Worm (Caenorhabditis elegans): Measurements from ENCODE around the gene K09E2.1.

K09E2.1 gene

ce11 chrX:8656019-8656418, 25.7 kb upstream of the K09E2.1 start:
- TF ChIP-seq tbx-9 (tag; optimal IDR thresholded peaks at IDR 0.05; ENCODE audit: borderline replicate concordance) = no peak
- no peak for TF ChIP-seq Y67H2A.10 (GFP tag; conservative IDR thresholded peaks at IDR 0.05)
- TF ChIP-seq aptf-3 (GFP tag; IDR thresholded peaks at IDR 0.05) = no peak
- no peak for TF ChIP-seq let-607 (tag; optimal IDR thresholded peaks at IDR 0.05)
- TF ChIP-seq ztf-18 (tag; optimal IDR thresholded peaks at IDR 0.05) = no peak
- TF ChIP-seq xnd-1 (tag; optimal IDR thresholded peaks at IDR 0.05) = no peak
- no peak for TF ChIP-seq Y53G8AR.9 (GFP tag; conservative IDR thresholded peaks at IDR 0.05)
- no peak for TF ChIP-seq lin-54 (GFP tag; optimal IDR thresholded peaks at IDR 0.05)
- no peak for TF ChIP-seq F55B11.4 (tag; optimal IDR thresholded peaks at IDR 0.05; ENCODE audit: borderline replicate concordance, insufficient read depth)
- no peak for TF ChIP-seq F57C9.4 (tag; optimal IDR thresholded peaks at IDR 0.05)
- no peak for TF ChIP-seq fkh-3 (tag; optimal IDR thresholded peaks at IDR 0.05)

- TF ChIP-seq ceh-79 (tag; optimal IDR thresholded peaks at IDR 0.05) (no peak), tbp1 (GFP tag; optimal IDR thresholded peaks at IDR 0.05) (no peak), rpc-1 (optimal IDR thresholded peaks at IDR 0.05) (no peak), rpc-1 (tag; optimal IDR thresholded peaks at IDR 0.05) (no peak), F52B5.7 (tag; optimal IDR thresholded peaks at IDR 0.05) (no peak), madf-8 (GFP tag; conservative IDR thresholded peaks at IDR 0.05) (no peak), sea-2 (GFP tag; IDR thresholded peaks at IDR 0.05) (no peak), mes-4 (tag; optimal IDR thresholded peaks at IDR 0.05) (no peak), attf-5 (GFP tag; optimal IDR thresholded peaks at IDR 0.05) (no peak)
These were observed 22.2 kb upstream of the K09E2.1 start for ce11 chrX:8659521-8659920.

ce11 chrX:8660319-8660718, 21.4 kb upstream of the K09E2.1 start, which contains the start of gene rig-1:
TSS of gene rig-1 (plus strand) at chrX:8660619.
- TF ChIP-seq tbx-9 (tag; optimal IDR thresholded peaks at IDR 0.05; ENCODE audit: borderline replicate concordance) (no peak), xnd-1 (tag; optimal IDR thresholded peaks at IDR 0.05) (no peak), pha-4 (tag; optimal IDR thresholded peaks at IDR 0.05) (no peak), ceh-40 (GFP tag; IDR thresholded peaks at IDR 0.05) (no peak), nhr-80 (tag; optimal IDR thresholded peaks at IDR 0.05) (no peak), C06A6.2 (GFP tag; conservative IDR thresholded peaks at IDR 0.05) (no peak), gei-17 (GFP tag; optimal IDR thresholded peaks at IDR 0.05) (no peak), egl-18 (GFP tag; IDR thresholded peaks at IDR 0.05) (no peak), lir-1 (GFP tag; conservative IDR thresholded peaks at IDR 0.05) (no peak)

ce11 chrX:8660909-8661308, 20.8 kb upstream of the K09E2.1 start:
- TF ChIP-seq pha-4 (tag; optimal IDR thresholded peaks at IDR 0.05) = no peak
- TF ChIP-seq madf-6 (GFP tag; IDR thresholded peaks at IDR 0.05) = no peak
- TF ChIP-seq mxl-1 (tag; optimal IDR thresholded peaks at IDR 0.05) = no peak
- TF ChIP-seq Y95B8A.8 (GFP tag; IDR thresholded peaks at IDR 0.05) = no peak
- no peak for TF ChIP-seq ceh-40 (GFP tag; IDR thresholded peaks at IDR 0.05)
- no peak for TF ChIP-seq F39B2.1 (GFP tag; IDR thresholded peaks at IDR 0.05)
- no peak for TF ChIP-seq hrde-1 (tag; optimal IDR thresholded peaks at IDR 0.05; ENCODE audit: borderline replicate concordance)
- no peak for TF ChIP-seq madf-3 (GFP tag; IDR thresholded peaks at IDR 0.05)

ce11 chrX:8662452-8662851, 19.2 kb upstream of the K09E2.1 start:
- no peak for TF ChIP-seq ztf-6 (GFP tag; IDR thresholded peaks at IDR 0.05)
- no peak for TF ChIP-seq ama-1 (optimal IDR thresholded peaks at IDR 0.05)
- TF ChIP-seq ama-1 (GFP tag; optimal IDR thresholded peaks at IDR 0.05) = no peak
- no peak for TF ChIP-seq mel-28 (tag; optimal IDR thresholded peaks at IDR 0.05; ENCODE audit: borderline replicate concordance)
- no peak for TF ChIP-seq madf-8 (GFP tag; conservative IDR thresholded peaks at IDR 0.05)
- TF ChIP-seq pha-4 (tag; optimal IDR thresholded peaks at IDR 0.05) = no peak
- no peak for TF ChIP-seq rec-8 (tag; optimal IDR thresholded peaks at IDR 0.05)
- TF ChIP-seq tbx-9 (tag; optimal IDR thresholded peaks at IDR 0.05; ENCODE audit: borderline replicate concordance) = no peak
- no peak for TF ChIP-seq ceh-79 (tag; optimal IDR thresholded peaks at IDR 0.05)
- TF ChIP-seq zfh-2 (GFP tag; conservative IDR thresholded peaks at IDR 0.05) = no peak
- TF ChIP-seq Y79H2A.3 (GFP tag; conservative IDR thresholded peaks at IDR 0.05) = no peak
- no peak for TF ChIP-seq nhr-179 (tag; optimal IDR thresholded peaks at IDR 0.05)
- TF ChIP-seq pbrm-1 (GFP tag; IDR thresholded peaks at IDR 0.05) = no peak

Measured in whole organism, young adult.